Fruit fly (Drosophila melanogaster) whole organism: Measurements from ENCODE around the gene Ufl1.

ENCODE experiments used
- CG8478 ChIP-seq: fragments of >200 bp; optimal IDR thresholded peaks from 2 replicates; lab custom pipeline; 2018; ENCODE audit warnings: inconsistent platforms
- Dll ChIP-seq: fragments of >200 bp; optimal IDR thresholded peaks from 2 replicates; lab custom pipeline; 2017
- EcR ChIP-seq, 2 experiments: fragments of >200 bp; optimal IDR thresholded peaks; 2 replicates each; lab custom pipeline; 2017; ENCODE audit warnings: missing biosample characterization in 2 of 2, missing genetic modification characterization in 2 of 2, missing genetic modification reagents in 2 of 2
- pan ChIP-seq: fragments of >200 bp; optimal IDR thresholded peaks from 2 replicates; lab custom pipeline; 2017
- psq ChIP-seq: fragments of >200 bp; optimal IDR thresholded peaks from 2 replicates; lab custom pipeline; 2017
- usp ChIP-seq: fragments of >200 bp; optimal IDR thresholded peaks from 2 replicates; lab custom pipeline; 2017; ENCODE audit warnings: missing biosample characterization, missing genetic modification characterization, mixed read lengths

Ufl1 gene

dm6 chr3R:7034440-7034839 lies 39.8 kb downstream of the Ufl1 start:
- TF ChIP-seq CG8478 (lab: Kevin White, UChicago), result no peak

dm6 chr3R:7033707-7034106 lies 40.5 kb downstream of the Ufl1 start:
- TF ChIP-seq Dll (no peak), pan (lab: Kevin White, UChicago) (no peak), psq (lab: Kevin White, UChicago) (no peak), usp (GFP tag; lab: Kevin White, UChicago) (no peak), CG8478 (lab: Kevin White, UChicago) (no peak), EcR (GFP tag; optimal IDR thresholded peaks at IDR 0.05; lab: Kevin White, UChicago) (no peak)

DNA sequence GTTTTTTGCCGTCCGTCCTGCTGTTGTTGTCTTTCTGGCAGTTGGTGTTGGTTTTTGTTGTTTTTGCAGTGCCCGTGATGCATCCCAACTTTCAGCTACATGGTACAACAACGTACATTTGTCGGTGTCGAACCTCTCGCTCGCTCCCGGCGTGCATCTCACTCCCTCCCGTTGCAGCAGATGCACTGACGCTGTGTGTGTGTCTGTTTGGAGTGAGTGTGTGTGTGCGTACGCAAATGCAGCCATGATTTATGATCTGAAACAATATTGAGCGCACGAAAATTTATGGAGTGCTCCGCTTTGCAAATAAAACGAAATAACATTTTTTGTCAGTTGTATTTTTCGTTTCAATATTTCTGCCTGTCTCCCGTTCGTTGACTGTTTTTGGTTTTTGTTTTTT lies 42.7 kb downstream of the Ufl1 start:
- no peak for TF ChIP-seq pan (lab: Kevin White, UChicago)
- no peak for TF ChIP-seq psq (lab: Kevin White, UChicago)
- TF ChIP-seq EcR (GFP tag; optimal IDR thresholded peaks at IDR 0.05; lab: Kevin White, UChicago), result no peak
- TF ChIP-seq CG8478 (lab: Kevin White, UChicago), result no peak
- no peak for TF ChIP-seq Dll
- TF ChIP-seq usp (GFP tag; lab: Kevin White, UChicago), result no peak

dm6 chr3R:7029434-7029833 lies 44.8 kb downstream of the Ufl1 start:
- TF ChIP-seq EcR (GFP tag; optimal IDR thresholded peaks at IDR 0.05; lab: Kevin White, UChicago) (no peak), CG8478 (lab: Kevin White, UChicago) (no peak), pan (lab: Kevin White, UChicago) (no peak), usp (GFP tag; lab: Kevin White, UChicago) (no peak), psq (lab: Kevin White, UChicago) (no peak), Dll (no peak)

dm6 chr3R:7028554-7028953 lies 45.7 kb downstream of the Ufl1 start:
- TF ChIP-seq EcR (GFP tag; optimal IDR thresholded peaks at IDR 0.05; lab: Kevin White, UChicago) (no peak), CG8478 (lab: Kevin White, UChicago) (no peak), pan (lab: Kevin White, UChicago) (no peak), usp (GFP tag; lab: Kevin White, UChicago) (no peak), psq (lab: Kevin White, UChicago) (no peak), Dll (no peak)

dm6 chr3R:7025241-7025640 lies 49.0 kb downstream of the Ufl1 start:
- TF ChIP-seq Dll (no peak), usp (GFP tag; lab: Kevin White, UChicago) (no peak), EcR (GFP tag; optimal IDR thresholded peaks at IDR 0.05; lab: Kevin White, UChicago) (no peak), pan (lab: Kevin White, UChicago) (no peak), psq (lab: Kevin White, UChicago) (no peak), CG8478 (lab: Kevin White, UChicago) (no peak)

DNA sequence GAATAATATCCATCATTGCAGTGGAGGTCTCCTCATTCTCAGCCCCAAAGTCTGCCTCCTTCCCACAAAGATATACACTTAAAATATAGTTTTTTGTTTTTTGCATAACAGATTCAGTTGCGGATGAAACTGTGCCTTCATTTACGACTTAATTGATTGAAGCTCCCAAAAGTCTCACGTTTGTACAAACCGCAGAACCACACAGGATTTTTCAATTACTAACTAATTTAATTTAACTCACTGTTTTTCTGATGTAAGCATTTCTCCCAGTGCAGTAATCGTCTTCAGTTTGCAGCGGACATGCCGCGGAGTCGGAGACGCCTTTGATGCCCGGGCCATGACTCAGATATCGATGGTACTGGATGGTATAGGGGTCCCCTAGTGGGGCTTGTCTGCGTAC lies 49.7 kb downstream of the Ufl1 start:
- TF ChIP-seq pan (lab: Kevin White, UChicago) (no peak), CG8478 (lab: Kevin White, UChicago) (no peak), usp (GFP tag; lab: Kevin White, UChicago) (no peak), psq (lab: Kevin White, UChicago) (no peak), EcR (GFP tag; optimal IDR thresholded peaks at IDR 0.05; lab: Kevin White, UChicago) (no peak), Dll (no peak)
